Fruit fly (Drosophila melanogaster) whole organism, prepupa: ENCODE results near the gene CG13992.

Source experiments
- Blimp-1 ChIP-seq: fragments of 200-800 bp; sonication (Bioruptor generic); optimal IDR thresholded peaks from 3 replicates; lab custom pipeline; 2017; ENCODE audit warnings: missing biosample characterization, missing genetic modification characterization, mild to moderate bottlenecking, moderate library complexity, missing genetic modification reagents
- CG10631 ChIP-seq: fragments of 200-800 bp; sonication (Bioruptor generic); optimal IDR thresholded peaks from 2 replicates; lab custom pipeline; 2016; ENCODE audit warnings: missing biosample characterization, missing genetic modification characterization
- CG10669 ChIP-seq: fragments of 200-800 bp; sonication (Bioruptor generic); optimal IDR thresholded peaks from 3 replicates; lab custom pipeline; 2018; ENCODE audit warnings: missing biosample characterization, mild to moderate bottlenecking, missing genetic modification characterization, moderate library complexity
- CG11294 ChIP-seq: fragments of 200-800 bp; sonication (Bioruptor generic); IDR thresholded peaks from 2 replicates; pipeline ENCODE4 v1.3.6; 2022; ENCODE audit warnings: missing biosample characterization, missing genetic modification characterization
- CG11902 ChIP-seq: fragments of 200-800 bp; sonication (Bioruptor generic); optimal IDR thresholded peaks from 3 replicates; lab custom pipeline; 2016; ENCODE audit warnings: missing biosample characterization, missing genetic modification characterization
- CG15336 ChIP-seq: fragments of 200-800 bp; sonication (Bioruptor generic); IDR thresholded peaks from 2 replicates; pipeline ENCODE4 v1.3.6; 2022; ENCODE audit warnings: missing biosample characterization, missing genetic modification characterization
- CG16779 ChIP-seq: fragments of 200-800 bp; sonication (Bioruptor generic); optimal IDR thresholded peaks from 3 replicates; lab custom pipeline; 2017; ENCODE audit warnings: missing biosample characterization, mild to moderate bottlenecking, missing genetic modification characterization
- CG31627 ChIP-seq: fragments of 200-800 bp; sonication (Bioruptor generic); optimal IDR thresholded peaks from 3 replicates; lab custom pipeline; 2016; ENCODE audit warnings: missing biosample characterization, missing genetic modification characterization
- CG34406 ChIP-seq: fragments of 200-800 bp; sonication (Bioruptor generic); optimal IDR thresholded peaks from 3 replicates; lab custom pipeline; 2016; ENCODE audit warnings: missing biosample characterization, missing genetic modification characterization
- CG4318 ChIP-seq: fragments of 200-800 bp; sonication (Bioruptor generic); optimal IDR thresholded peaks from 3 replicates; lab custom pipeline; 2017; ENCODE audit warnings: missing biosample characterization, mild to moderate bottlenecking, missing genetic modification characterization
- CG6163 ChIP-seq: fragments of 200-800 bp; sonication (Bioruptor generic); IDR thresholded peaks from 3 replicates; pipeline ENCODE4 v1.3.6; 2022; ENCODE audit warnings: missing biosample characterization, missing genetic modification characterization
- CG6276 ChIP-seq: fragments of 200-800 bp; sonication (Bioruptor generic); optimal IDR thresholded peaks from 2 replicates; lab custom pipeline; 2017; ENCODE audit warnings: missing biosample characterization, mild to moderate bottlenecking, missing genetic modification characterization
- CG6792 ChIP-seq: fragments of 200-800 bp; sonication (Bioruptor generic); optimal IDR thresholded peaks from 3 replicates; lab custom pipeline; 2016; ENCODE audit warnings: missing biosample characterization, missing genetic modification characterization
- CG6808 ChIP-seq: fragments of 200-800 bp; sonication (Bioruptor generic); optimal IDR thresholded peaks from 3 replicates; lab custom pipeline; 2017; ENCODE audit warnings: missing biosample characterization, missing genetic modification characterization, mild to moderate bottlenecking, moderate library complexity, missing genetic modification reagents
- CG6854 ChIP-seq: fragments of 200-800 bp; sonication (Bioruptor generic); optimal IDR thresholded peaks from 2 replicates; lab custom pipeline; 2017; ENCODE audit warnings: missing biosample characterization, mild to moderate bottlenecking, missing genetic modification characterization
- CG7368 ChIP-seq: fragments of 200-800 bp; sonication (Bioruptor generic); optimal IDR thresholded peaks from 3 replicates; lab custom pipeline; 2016; ENCODE audit warnings: missing biosample characterization, missing genetic modification characterization
- CG8119 ChIP-seq: fragments of 200-800 bp; sonication (Bioruptor generic); IDR thresholded peaks from 3 replicates; pipeline ENCODE4 v1.3.6; 2022; ENCODE audit warnings: missing biosample characterization, missing genetic modification characterization
- CG8632 ChIP-seq: fragments of 200-800 bp; sonication (Bioruptor generic); optimal IDR thresholded peaks from 3 replicates; lab custom pipeline; 2016; ENCODE audit warnings: missing biosample characterization, missing genetic modification characterization
- CG9139 ChIP-seq: fragments of 200-800 bp; sonication (Bioruptor generic); optimal IDR thresholded peaks from 3 replicates; lab custom pipeline; 2017; ENCODE audit warnings: missing biosample characterization, mild to moderate bottlenecking, missing genetic modification characterization
- Eip75B ChIP-seq: fragments of 200-800 bp; sonication (Bioruptor generic); optimal IDR thresholded peaks from 3 replicates; lab custom pipeline; 2016; ENCODE audit warnings: missing biosample characterization, missing genetic modification characterization
- Eip78C ChIP-seq: fragments of 200-800 bp; sonication (Bioruptor generic); peaks from one replicate; lab custom pipeline; 2016; ENCODE audit warnings: missing biosample characterization, missing genetic modification characterization
- Eip93F ChIP-seq: fragments of 200-800 bp; sonication (Bioruptor generic); optimal IDR thresholded peaks from 2 replicates; lab custom pipeline; 2016; ENCODE audit warnings: missing biosample characterization, mild to moderate bottlenecking, missing genetic modification characterization
- Ets21C ChIP-seq: fragments of 200-800 bp; sonication (Bioruptor generic); optimal IDR thresholded peaks from 3 replicates; lab custom pipeline; 2016; ENCODE audit warnings: missing biosample characterization, missing genetic modification characterization
- Ets96B ChIP-seq: fragments of 200-800 bp; optimal IDR thresholded peaks from 2 replicates; lab custom pipeline; 2019; ENCODE audit warnings: missing biosample characterization, mild to moderate bottlenecking, missing genetic modification characterization, moderate library complexity
- Gug ChIP-seq: fragments of 200-800 bp; sonication (Bioruptor generic); IDR thresholded peaks from 2 replicates; pipeline ENCODE4 v1.3.6; 2022; ENCODE audit warnings: missing biosample characterization, missing genetic modification characterization
- Hr38 ChIP-seq: sonication (Bioruptor generic); optimal IDR thresholded peaks from 2 replicates; lab custom pipeline; 2016; ENCODE audit warnings: missing biosample characterization, missing genetic modification characterization
- Hr4 ChIP-seq: fragments of 200-800 bp; sonication (Bioruptor generic); optimal IDR thresholded peaks from 3 replicates; lab custom pipeline; 2016; ENCODE audit warnings: missing biosample characterization, missing genetic modification characterization
- Met ChIP-seq: fragments of 200-800 bp; sonication (Bioruptor generic); optimal IDR thresholded peaks from 3 replicates; lab custom pipeline; 2016; ENCODE audit warnings: missing biosample characterization, missing genetic modification characterization
- Sox14 ChIP-seq: fragments of 200-800 bp; sonication (Bioruptor generic); optimal IDR thresholded peaks from 3 replicates; lab custom pipeline; 2016; ENCODE audit warnings: missing biosample characterization, missing genetic modification characterization
- Sox15 ChIP-seq: fragments of 200-800 bp; sonication (Bioruptor generic); optimal IDR thresholded peaks from 3 replicates; lab custom pipeline; 2016; ENCODE audit warnings: missing biosample characterization, missing genetic modification characterization
- achi ChIP-seq: fragments of 200-800 bp; sonication (Bioruptor generic); optimal IDR thresholded peaks from 3 replicates; lab custom pipeline; 2016; ENCODE audit warnings: missing biosample characterization, missing genetic modification characterization
- acj6 ChIP-seq: fragments of 200-800 bp; sonication (Bioruptor generic); optimal IDR thresholded peaks from 3 replicates; lab custom pipeline; 2016; ENCODE audit warnings: missing biosample characterization, missing genetic modification characterization
- dsx ChIP-seq: fragments of 200-800 bp; optimal IDR thresholded peaks from 3 replicates; lab custom pipeline; 2019; ENCODE audit warnings: missing biosample characterization, mild to moderate bottlenecking, missing genetic modification characterization, moderate library complexity; ENCODE audit not compliant: poor library complexity, severe bottlenecking
- eg ChIP-seq: fragments of 200-800 bp; sonication (Bioruptor generic); IDR thresholded peaks from 3 replicates; pipeline ENCODE4 v1.3.6; 2022; ENCODE audit warnings: missing biosample characterization, missing genetic modification characterization
- esn ChIP-seq: fragments of 200-800 bp; sonication (Bioruptor generic); optimal IDR thresholded peaks from 2 replicates; lab custom pipeline; 2016; ENCODE audit warnings: missing biosample characterization, mild to moderate bottlenecking, missing genetic modification characterization, moderate library complexity
- lz ChIP-seq: fragments of 200-800 bp; sonication (Bioruptor generic); optimal IDR thresholded peaks from 3 replicates; lab custom pipeline; 2016; ENCODE audit warnings: missing biosample characterization, missing genetic modification characterization
- net ChIP-seq: fragments of 200-800 bp; sonication (Bioruptor generic); optimal IDR thresholded peaks from 3 replicates; lab custom pipeline; 2016; ENCODE audit warnings: missing biosample characterization, missing genetic modification characterization
- pdm3 ChIP-seq: fragments of 200-800 bp; sonication (Bioruptor generic); optimal IDR thresholded peaks from 3 replicates; lab custom pipeline; 2016; ENCODE audit warnings: missing biosample characterization, missing genetic modification characterization
- salr ChIP-seq, 2 experiments: fragments of 200-800 bp; sonication (Bioruptor generic); optimal IDR thresholded peaks; 3 replicates each; lab custom pipeline; 2016 to 2018; ENCODE audit warnings: missing biosample characterization in 2 of 2, missing genetic modification characterization in 2 of 2, mild to moderate bottlenecking in 1 of 2
- spab ChIP-seq: fragments of 200-800 bp; sonication (Bioruptor generic); optimal IDR thresholded peaks from 2 replicates; lab custom pipeline; 2017; ENCODE audit warnings: missing biosample characterization, mild to moderate bottlenecking, missing genetic modification characterization, missing genetic modification reagents
- ss ChIP-seq, 2 experiments: fragments of 200-800 bp; sonication (Bioruptor generic); optimal IDR thresholded peaks; 2 replicates in 1 of 2; 3 replicates in 1 of 2; lab custom pipeline; 2017 to 2018; ENCODE audit warnings: mild to moderate bottlenecking in 2 of 2, missing biosample characterization in 2 of 2, missing genetic modification characterization in 2 of 2, moderate library complexity in 1 of 2
- svp ChIP-seq: fragments of 200-800 bp; sonication (Bioruptor generic); peaks from one replicate; lab custom pipeline; 2016; ENCODE audit warnings: missing biosample characterization, missing genetic modification characterization
- topi ChIP-seq: fragments of 200-800 bp; sonication (Bioruptor generic); optimal IDR thresholded peaks from 3 replicates; lab custom pipeline; 2016; ENCODE audit warnings: missing biosample characterization, missing genetic modification characterization
- vri ChIP-seq: fragments of 200-800 bp; sonication (Bioruptor generic); optimal IDR thresholded peaks from 3 replicates; lab custom pipeline; 2016; ENCODE audit warnings: missing biosample characterization, mild to moderate bottlenecking, missing genetic modification characterization

Gene CG13992

DNA sequence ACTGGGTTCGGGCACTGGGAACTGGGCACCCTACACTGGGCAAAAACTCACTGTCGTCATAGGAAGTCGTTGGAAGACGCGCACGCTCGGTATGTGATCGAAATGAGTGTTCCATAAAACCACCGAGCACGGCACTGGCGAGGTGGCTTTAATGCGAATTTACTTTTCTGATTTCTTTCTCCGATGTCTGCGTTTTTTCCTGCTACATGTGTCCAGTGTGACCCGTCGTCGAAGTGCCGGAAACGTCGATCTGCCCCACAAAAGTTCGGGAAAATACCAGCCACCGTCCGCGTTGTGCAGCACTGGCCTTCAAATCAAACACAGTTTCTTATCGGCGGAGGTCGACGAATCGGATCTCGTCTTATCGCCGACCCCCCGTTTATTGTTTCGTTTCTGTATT is 31.7 kb upstream of the CG13992 start, which contains the start of gene Kdm5:
Gene Kdm5, minus strand, starts transcription at position 255 of the 400 bp plus-strand sequence.
- TF ChIP-seq achi (GFP tag; lab: Kevin White, UChicago) (no peak), svp (GFP tag; lab: Kevin White, UChicago) (peak; percentile 96), Sox15 (GFP tag; lab: Kevin White, UChicago) (no peak), Hr38 (GFP tag; lab: Kevin White, UChicago) (no peak), lz (no peak), ss (GFP tag; optimal IDR thresholded peaks at IDR 0.05; lab: Kevin White, UChicago) (peak in 1 of 2 experiments; percentile 7), CG15336 (GFP tag; lab: Robert Waterston, UW) (peak; percentile 45; the same call in 1 of the 2 replicates), spab (GFP tag; lab: Kevin White, UChicago) (no peak), Sox14 (GFP tag; lab: Kevin White, UChicago) (peak; percentile 41), Eip78C (GFP tag; lab: Kevin White, UChicago) (peak; percentile 43), vri (GFP tag; lab: Kevin White, UChicago) (peak; percentile 28), CG31627 (GFP tag; lab: Kevin White, UChicago) (no peak), esn (GFP tag; lab: Kevin White, UChicago) (peak; percentile 23), topi (GFP tag; lab: Kevin White, UChicago) (no peak), eg (GFP tag; lab: Robert Waterston, UW) (peak; percentile 41; the same call in 1 of the 3 replicates), Blimp-1 (GFP tag; lab: Kevin White, UChicago) (no peak), Met (GFP tag; lab: Kevin White, UChicago) (peak; percentile 17), Ets21C (no peak), CG10669 (GFP tag; lab: Kevin White, UChicago) (no peak), CG10631 (no peak), acj6 (GFP tag; lab: Kevin White, UChicago) (no peak), CG6808 (GFP tag; lab: Kevin White, UChicago) (no peak), Eip75B (peak; percentile 17), CG6854 (peak; percentile 20), CG8119 (GFP tag; lab: Robert Waterston, UW) (0 out of 3 replicates have a peak, but pooled peaks have one; percentile 26), CG6163 (0 out of 3 replicates have a peak, but pooled peaks have one; percentile 16)

DNA sequence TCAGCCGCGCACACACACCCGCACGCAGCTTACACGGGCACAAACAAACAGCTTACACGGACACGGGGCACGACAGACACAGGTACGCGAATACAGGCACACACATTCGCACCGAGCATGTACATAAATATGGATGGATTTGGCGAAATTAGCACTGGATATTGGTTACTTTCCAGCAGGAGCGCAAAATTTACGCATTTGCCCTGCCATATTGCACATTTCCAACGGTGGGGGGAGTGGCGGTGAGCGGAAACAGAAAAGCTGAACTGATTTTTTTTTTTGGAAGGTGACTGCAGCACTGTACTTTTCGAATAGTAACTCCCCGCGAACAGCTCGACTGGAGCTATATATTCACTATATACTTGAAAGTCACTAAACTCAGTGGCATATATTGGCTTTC is 30.8 kb upstream of the CG13992 start:
- TF ChIP-seq Sox14 (GFP tag; lab: Kevin White, UChicago), result no peak
- TF ChIP-seq topi (GFP tag; lab: Kevin White, UChicago), result no peak
- TF ChIP-seq CG16779, result no peak
- TF ChIP-seq dsx (GFP tag; lab: Kevin White, UChicago), result no peak
- TF ChIP-seq CG10631, result no peak
- TF ChIP-seq CG15336 (GFP tag; lab: Robert Waterston, UW), result peak; percentile 11; the same call in 1 of the 2 replicates

DNA sequence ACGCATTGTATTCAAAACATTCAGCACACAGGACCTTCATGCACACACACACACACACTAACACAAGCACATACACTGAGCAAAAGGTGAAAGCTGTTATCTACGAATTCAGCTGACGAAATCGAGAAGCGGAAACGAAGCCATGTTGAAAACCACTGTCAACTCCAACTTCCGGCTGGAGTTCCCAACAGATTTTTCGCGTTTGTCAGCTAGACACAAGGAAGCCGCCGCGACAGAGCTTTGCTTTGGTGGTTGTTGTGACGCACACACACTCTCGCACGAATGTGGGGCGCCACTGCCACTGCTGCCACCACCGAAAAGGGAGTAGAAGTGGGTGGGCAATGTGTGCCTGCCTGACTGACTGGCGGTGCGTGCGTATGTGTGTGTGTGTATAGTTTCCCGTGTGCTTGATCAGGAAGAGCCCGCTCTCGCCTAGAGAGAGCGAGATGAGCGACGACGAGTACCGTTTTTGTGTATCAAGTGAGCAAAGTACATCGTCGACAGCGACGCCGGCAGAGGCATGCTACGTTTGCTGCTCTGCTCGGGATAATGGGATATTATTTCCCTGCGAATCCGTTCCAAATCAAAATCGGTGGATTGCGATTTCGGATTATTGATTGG is 30.2 kb upstream of the CG13992 start:
- TF ChIP-seq CG6276 (peak; percentile 22), Ets96B (tag; lab: Kevin White, UChicago) (no peak), spab (GFP tag; lab: Kevin White, UChicago) (peak; percentile 55), Blimp-1 (GFP tag; lab: Kevin White, UChicago) (peak; percentile 50), CG10669 (GFP tag; lab: Kevin White, UChicago) (peak; percentile 39), vri (GFP tag; lab: Kevin White, UChicago) (no peak), Eip93F (GFP tag; lab: Kevin White, UChicago) (no peak), salr (GFP tag; optimal IDR thresholded peaks at IDR 0.05; lab: Kevin White, UChicago) (peak in 1 of 2 experiments; percentile 8), CG7368 (GFP tag; lab: Kevin White, UChicago) (peak; percentile 12), CG10631 (no peak), CG6854 (peak; percentile 69), CG11902 (GFP tag; lab: Kevin White, UChicago) (no peak), Hr4 (GFP tag; lab: Kevin White, UChicago) (no peak), Gug (GFP tag; lab: Robert Waterston, UW) (no peak), eg (GFP tag; lab: Robert Waterston, UW) (no peak), CG6163 (0 out of 3 replicates have a peak, but pooled peaks have one; percentile 50), net (GFP tag; lab: Kevin White, UChicago) (no peak), CG34406 (GFP tag; lab: Kevin White, UChicago) (peak; percentile 29), CG6792 (no peak), CG6808 (GFP tag; lab: Kevin White, UChicago) (peak; percentile 60), achi (GFP tag; lab: Kevin White, UChicago) (peak; percentile 72), Sox15 (GFP tag; lab: Kevin White, UChicago) (no peak), CG8632 (peak; percentile 44), Eip75B (no peak), ss (GFP tag; optimal IDR thresholded peaks at IDR 0.05; lab: Kevin White, UChicago) (peak; percentile 30 to 78), pdm3 (GFP tag; lab: Kevin White, UChicago) (no peak), CG9139 (peak; percentile 57), CG31627 (GFP tag; lab: Kevin White, UChicago) (no peak), esn (GFP tag; lab: Kevin White, UChicago) (peak; percentile 45), CG11294 (GFP tag; lab: Robert Waterston, UW) (no peak), CG4318 (GFP tag; lab: Kevin White, UChicago) (no peak)
